Fruit fly (Drosophila melanogaster): ENCODE results near the gene Cp18.
A peak's percentile ranks its signal among the peaks of the same experiment; 100 is the strongest.

Cp18 gene

DNA sequence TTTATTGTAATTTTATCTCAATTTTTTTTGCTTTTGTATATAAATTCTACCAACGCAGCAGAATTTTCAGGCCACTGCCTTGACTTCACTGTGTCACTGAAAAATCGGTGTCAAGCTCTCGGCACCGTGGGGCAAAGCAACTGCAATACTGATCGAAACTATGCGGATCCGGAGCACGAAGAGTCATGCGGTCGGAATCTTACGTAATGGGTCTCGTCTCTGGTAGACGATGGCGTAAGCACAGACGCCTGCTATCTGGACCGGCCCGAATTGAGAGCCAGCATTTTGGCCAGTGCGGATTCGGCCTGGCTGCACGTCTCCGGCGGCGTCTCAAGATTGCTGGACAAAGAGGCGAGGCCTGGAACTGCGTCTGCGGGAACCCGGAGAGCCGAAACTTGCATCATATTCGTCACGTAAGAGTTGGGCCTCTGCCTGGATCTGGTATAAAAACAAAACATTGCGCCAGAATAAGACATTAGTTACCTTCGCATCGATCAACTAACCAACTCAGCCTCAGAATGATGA lies at the start of gene Cp18:
Cp18 (plus strand) TSS at position 475 of the 525 bp plus-strand sequence.
- TF ChIP-seq CG17801 (GFP tag; optimal IDR thresholded peaks at IDR 0.05; ENCODE audit: partially characterized antibody), result no peak

dm6 chr3L:8677774-8678173 lies 48.8 kb upstream of the Cp18 start:
- no peak for TF ChIP-seq CG17801 (GFP tag; optimal IDR thresholded peaks at IDR 0.05; ENCODE audit: partially characterized antibody)

DNA sequence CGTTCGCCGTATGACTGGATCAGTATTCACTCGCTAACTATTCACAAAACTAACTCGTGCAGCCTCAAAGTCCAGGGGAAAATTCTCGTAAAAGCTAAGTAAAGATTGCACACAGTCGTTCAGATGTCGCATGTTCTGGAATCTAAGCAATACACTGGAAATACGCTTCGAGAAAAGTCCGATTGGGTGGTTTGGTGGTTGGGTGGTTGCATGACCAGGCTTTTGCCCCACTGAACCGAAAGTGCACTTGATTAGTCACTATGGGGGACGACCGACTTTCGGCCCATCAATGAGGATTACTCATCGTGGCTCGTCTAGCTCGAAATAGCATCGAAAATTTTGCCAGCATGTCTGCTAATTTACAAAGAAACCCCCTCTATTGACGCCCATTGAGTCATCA lies 46.2 kb upstream of the Cp18 start:
- TF ChIP-seq CG17801 (GFP tag; optimal IDR thresholded peaks at IDR 0.05; ENCODE audit: partially characterized antibody), result no peak

dm6 chr3L:8681271-8681670 lies 45.3 kb upstream of the Cp18 start:
- TF ChIP-seq CG17801 (GFP tag; optimal IDR thresholded peaks at IDR 0.05; ENCODE audit: partially characterized antibody), result no peak

- TF ChIP-seq CG17801 (GFP tag; optimal IDR thresholded peaks at IDR 0.05; ENCODE audit: partially characterized antibody), result no peak
Measured at dm6 chr3L:8681896-8682550, 44.6 kb upstream of the Cp18 start.

- peak; percentile 43 for TF ChIP-seq CG17801 (GFP tag; optimal IDR thresholded peaks at IDR 0.05; ENCODE audit: partially characterized antibody)
Measured at dm6 chr3L:8682551-8683375, 43.8 kb upstream of the Cp18 start.

DNA sequence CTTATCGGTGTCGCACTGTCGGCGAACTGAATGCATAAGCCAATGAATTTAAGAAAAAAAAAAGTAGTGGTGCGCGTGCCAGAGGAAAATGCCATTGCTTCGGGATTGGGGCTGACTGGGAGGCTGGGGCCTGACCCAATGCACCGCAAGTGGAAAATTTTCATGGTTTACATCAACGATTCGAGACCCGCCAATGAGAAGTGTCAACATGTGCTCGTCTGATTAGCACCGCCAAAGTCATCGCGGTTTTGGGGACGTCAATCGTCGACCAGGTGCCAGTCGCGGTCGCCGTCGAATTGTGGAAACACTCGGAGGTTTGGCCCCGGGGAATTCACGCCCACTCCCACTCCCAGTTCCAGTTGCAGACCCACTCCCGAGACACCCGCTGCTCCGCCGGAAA lies 42.8 kb upstream of the Cp18 start:
- no peak for TF ChIP-seq CG17801 (GFP tag; optimal IDR thresholded peaks at IDR 0.05; ENCODE audit: partially characterized antibody)

DNA sequence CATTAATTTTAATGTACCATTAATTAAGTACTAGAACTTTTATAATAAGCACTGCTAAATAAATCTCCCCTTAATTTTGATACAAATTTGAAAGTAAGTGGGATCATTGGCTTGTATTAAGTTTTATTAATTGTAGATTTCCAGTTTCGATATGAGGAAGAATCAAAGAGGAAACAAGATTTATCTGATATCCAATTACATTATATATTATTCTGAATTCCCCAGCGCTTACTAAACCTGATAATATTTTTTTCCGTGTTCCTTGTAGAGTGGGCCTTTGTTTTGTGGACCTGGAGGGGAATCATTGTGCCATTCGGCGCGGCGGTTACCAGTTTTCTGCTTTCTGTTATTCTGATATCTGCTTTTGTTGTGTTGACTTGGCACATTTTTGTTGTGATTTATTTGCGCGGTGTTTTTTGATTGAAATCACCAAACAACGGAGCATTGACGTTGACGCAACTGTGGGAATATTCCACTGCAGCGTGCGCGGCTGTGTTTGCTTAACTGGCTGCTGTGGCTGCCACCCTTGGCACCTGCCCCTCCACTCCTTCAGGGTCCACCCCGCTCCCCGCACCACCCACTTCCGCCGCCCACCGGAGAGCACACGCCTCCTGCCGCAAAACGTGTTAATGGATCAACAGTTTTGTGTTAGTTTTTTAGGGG lies 42.0 kb upstream of the Cp18 start:
- TF ChIP-seq CG17801 (GFP tag; optimal IDR thresholded peaks at IDR 0.05; ENCODE audit: partially characterized antibody), result no peak

DNA sequence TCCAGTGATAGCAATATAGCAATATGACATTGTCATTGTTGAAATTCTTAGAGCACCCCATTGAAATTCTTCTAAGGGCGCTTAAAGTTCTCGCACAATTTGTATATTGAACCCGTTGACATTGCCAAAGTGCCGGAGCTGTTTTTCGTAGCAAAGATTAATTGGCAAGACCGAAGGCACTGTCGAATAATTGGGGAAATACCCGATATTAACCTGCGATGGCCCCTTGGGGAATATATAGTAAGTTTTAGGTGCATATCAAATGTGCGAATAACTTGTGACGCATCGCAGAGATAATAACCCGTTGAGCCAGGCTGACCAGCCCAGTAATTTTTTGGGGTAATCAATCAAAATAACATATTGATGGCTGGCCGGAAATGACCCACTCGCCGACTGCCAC lies 39.9 kb upstream of the Cp18 start:
- no peak for TF ChIP-seq CG17801 (GFP tag; optimal IDR thresholded peaks at IDR 0.05; ENCODE audit: partially characterized antibody)

DNA sequence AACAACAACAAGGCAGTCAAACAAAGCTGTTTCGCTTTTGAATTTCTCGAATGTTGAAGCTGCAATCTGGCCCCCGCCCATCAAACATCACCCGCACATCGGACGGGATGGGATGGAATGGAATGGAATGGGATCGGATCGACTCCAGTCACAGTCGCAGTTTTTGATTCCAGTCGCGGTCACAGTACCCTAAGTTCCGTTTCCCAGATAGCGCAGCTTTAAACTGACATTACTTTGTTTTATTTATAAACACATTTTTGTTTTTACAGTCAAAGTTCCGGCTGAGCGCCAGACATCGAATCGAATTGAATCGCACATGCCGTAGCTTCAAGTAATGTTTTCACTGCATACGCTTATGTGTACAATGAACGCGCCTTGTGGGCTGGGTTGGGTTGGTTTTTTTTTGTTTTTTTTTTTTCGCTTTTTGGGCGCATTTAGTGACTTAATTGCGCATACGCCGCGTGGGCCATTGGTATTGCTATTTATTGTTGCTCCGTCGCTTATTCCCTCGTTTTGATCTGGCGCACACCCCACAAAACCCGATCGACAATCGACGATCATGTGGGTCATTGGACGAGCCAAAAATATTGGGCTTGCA lies 37.8 kb upstream of the Cp18 start:
- TF ChIP-seq CG17801 (GFP tag; optimal IDR thresholded peaks at IDR 0.05; ENCODE audit: partially characterized antibody), result peak; percentile 30

DNA sequence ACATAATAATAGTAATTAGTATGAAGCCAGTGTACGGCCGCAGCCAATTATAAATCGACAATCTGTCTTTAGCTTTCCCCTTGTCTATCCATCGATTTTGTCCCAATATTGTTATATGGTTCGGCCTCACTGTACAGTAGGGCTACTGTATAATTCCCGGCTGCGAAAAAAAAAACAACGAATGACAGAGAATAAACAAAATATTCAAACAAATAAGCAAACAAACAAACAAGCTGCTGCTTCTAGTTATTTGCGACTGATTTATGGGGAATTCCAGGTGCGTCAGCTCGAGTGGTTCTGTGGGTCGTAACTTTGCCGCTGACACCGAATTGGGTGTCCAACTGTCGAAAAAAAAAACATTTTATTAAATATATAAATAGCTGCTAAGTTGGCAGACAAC lies 36.9 kb upstream of the Cp18 start:
- no peak for TF ChIP-seq CG17801 (GFP tag; optimal IDR thresholded peaks at IDR 0.05; ENCODE audit: partially characterized antibody)

DNA sequence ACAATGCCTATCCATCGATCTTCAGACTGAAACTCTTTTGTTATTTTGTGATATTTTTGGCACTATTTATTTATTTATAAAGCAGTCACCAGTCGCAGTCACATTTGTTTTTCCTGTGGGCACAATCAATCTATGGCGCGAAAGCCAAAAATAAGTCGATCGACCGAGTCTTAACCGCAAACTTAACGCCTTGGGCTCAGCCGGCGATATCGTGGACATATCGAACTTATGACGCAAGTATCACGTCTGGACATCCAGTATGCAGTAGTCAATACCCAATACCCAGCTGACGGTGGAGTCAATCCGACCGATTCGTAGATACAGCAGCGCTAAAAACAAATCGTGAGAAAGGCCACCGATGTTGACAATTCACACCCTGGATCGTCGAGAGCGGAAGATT lies 36.0 kb upstream of the Cp18 start:
- no peak for TF ChIP-seq CG17801 (GFP tag; optimal IDR thresholded peaks at IDR 0.05; ENCODE audit: partially characterized antibody)

dm6 chr3L:8691891-8692874 lies 34.4 kb upstream of the Cp18 start:
- TF ChIP-seq CG17801 (GFP tag; optimal IDR thresholded peaks at IDR 0.05; ENCODE audit: partially characterized antibody), result peak; percentile 70

Measured in ovary, adult (tissue).